Fruit fly (Drosophila melanogaster): Measurements from ENCODE around the gene prage.
A peak's percentile ranks its signal among the peaks of the same experiment; 100 is the strongest.

Gene prage

DNA sequence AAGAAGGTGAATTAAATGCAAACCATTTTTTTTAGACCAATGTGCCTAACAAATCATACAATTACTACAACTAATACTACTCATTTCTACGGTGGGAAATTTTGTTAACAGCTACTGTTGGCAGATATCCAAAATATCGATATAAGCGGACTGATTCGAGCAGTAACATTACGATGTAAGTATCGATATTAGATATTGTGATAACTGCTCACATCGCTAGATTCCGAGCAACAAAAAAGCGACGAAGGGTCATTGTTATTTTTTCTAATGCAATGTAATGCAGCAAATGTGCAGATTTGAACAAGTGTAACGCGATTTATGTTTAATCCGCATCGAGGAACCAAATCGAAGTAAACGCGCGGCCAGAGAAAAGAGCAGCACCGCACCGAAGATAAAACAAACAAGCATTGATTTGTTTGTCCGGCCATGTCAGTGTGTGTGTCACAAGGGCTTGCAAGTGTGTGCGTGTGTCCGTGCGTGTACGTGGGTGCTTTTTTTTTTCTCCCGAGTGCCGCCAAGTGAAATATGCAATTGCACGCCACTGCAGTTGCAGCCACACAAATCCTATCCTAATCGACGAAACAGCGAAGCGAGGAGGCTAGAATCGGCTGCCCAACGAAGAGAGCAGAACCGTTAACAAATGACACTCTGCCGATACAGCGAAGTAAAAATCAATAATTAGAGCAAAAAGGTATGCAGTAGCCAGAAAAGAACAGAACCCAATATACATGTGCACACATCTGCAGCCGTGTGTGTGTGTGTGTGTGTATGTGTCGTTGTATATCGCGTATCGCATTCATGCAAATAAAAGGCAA lies at the start of gene prage, which contains the start of gene Adar (continued):
- TF ChIP-seq zen (tag; optimal IDR thresholded peaks at IDR 0.05) (no peak), da (GFP tag; optimal IDR thresholded peaks at IDR 0.05) (no peak), dmrt99B (tag; optimal IDR thresholded peaks at IDR 0.05) (no peak), odd (GFP tag; optimal IDR thresholded peaks at IDR 0.05) (no peak), sisA (GFP tag; IDR thresholded peaks at IDR 0.05) (no peak; the same call in 1 of the 2 replicates), CG3163 (GFP tag; optimal IDR thresholded peaks at IDR 0.05) (no peak), CG7963 (GFP tag; IDR thresholded peaks at IDR 0.05; ENCODE audit: partially characterized antibody) (peak; percentile 58; the same call in 2 of the 3 replicates), CoRest (tag; optimal IDR thresholded peaks at IDR 0.05) (no peak), CG34422 (GFP tag; IDR thresholded peaks at IDR 0.05) (no peak), zf30C (GFP tag; optimal IDR thresholded peaks at IDR 0.05) (no peak), CG1603 (tag; optimal IDR thresholded peaks at IDR 0.05) (no peak), CG11696 (GFP tag; IDR thresholded peaks at IDR 0.05) (no peak), mam (GFP tag; optimal IDR thresholded peaks at IDR 0.05) (peak; percentile 32), nerfin-2 (GFP tag; IDR thresholded peaks at IDR 0.05; ENCODE audit: partially characterized antibody) (peak; percentile 67), CG10209 (GFP tag; optimal IDR thresholded peaks at IDR 0.05) (no peak), sens-2 (GFP tag; IDR thresholded peaks at IDR 0.05) (peak; percentile 59; the same call in 1 of the 2 replicates), CG11398 (GFP tag; optimal IDR thresholded peaks at IDR 0.05) (no peak), CG10366 (GFP tag; IDR thresholded peaks at IDR 0.05) (no peak), Tbp (GFP tag; optimal IDR thresholded peaks at IDR 0.05) (no peak), CG30403 (GFP tag; optimal IDR thresholded peaks at IDR 0.05) (no peak), CG3847 (GFP tag; IDR thresholded peaks at IDR 0.05) (no peak), Xrp1 (GFP tag; IDR thresholded peaks at IDR 0.05) (no peak), ara (GFP tag; IDR thresholded peaks at IDR 0.05) (no peak), lola (GFP tag; optimal IDR thresholded peaks at IDR 0.05) (no peak), Bgb (GFP tag; IDR thresholded peaks at IDR 0.05; ENCODE audit: partially characterized antibody) (peak; percentile 78), Elba2 (GFP tag; optimal IDR thresholded peaks at IDR 0.05) (no peak), CG10543 (GFP tag; optimal IDR thresholded peaks at IDR 0.05) (no peak), ac (GFP tag; optimal IDR thresholded peaks at IDR 0.05) (no peak), fd3F (GFP tag; optimal IDR thresholded peaks at IDR 0.05) (no peak), CG7271 (tag; optimal IDR thresholded peaks at IDR 0.05) (no peak), nerfin-1 (tag; optimal IDR thresholded peaks at IDR 0.05) (peak; percentile 48), CG1233 (GFP tag; optimal IDR thresholded peaks at IDR 0.05) (no peak), CG1602 (GFP tag; optimal IDR thresholded peaks at IDR 0.05) (no peak), NFAT (GFP tag; IDR thresholded peaks at IDR 0.05) (no peak), NC2β (GFP tag; optimal IDR thresholded peaks at IDR 0.05) (no peak), bigmax (GFP tag; optimal IDR thresholded peaks at IDR 0.05) (no peak), slou (GFP tag; optimal IDR thresholded peaks at IDR 0.05) (no peak), Hr51 (GFP tag; optimal IDR thresholded peaks at IDR 0.05) (no peak), slbo (GFP tag; IDR thresholded peaks at IDR 0.05) (peak; percentile 68), CG4617 (GFP tag; optimal IDR thresholded peaks at IDR 0.05; ENCODE audit: borderline replicate concordance) (peak; percentile 47), amos (GFP tag; IDR thresholded peaks at IDR 0.05; ENCODE audit: partially characterized antibody) (peak; percentile 84), aop (GFP tag; IDR thresholded peaks at IDR 0.05) (no peak), vvl (GFP tag; IDR thresholded peaks at IDR 0.05) (no peak), Atf3 (GFP tag; optimal IDR thresholded peaks at IDR 0.05) (no peak), ind (GFP tag; optimal IDR thresholded peaks at IDR 0.05) (no peak), ATbp (GFP tag; optimal IDR thresholded peaks at IDR 0.05) (no peak), CG11695 (GFP tag; IDR thresholded peaks at IDR 0.05) (no peak), CG30431 (GFP tag; optimal IDR thresholded peaks at IDR 0.05) (no peak), B-H2 (GFP tag; optimal IDR thresholded peaks at IDR 0.05) (no peak)

Measured in whole organism, embryonic.